Worm (Caenorhabditis elegans): ENCODE data around the gene M142.8.

ce11 chrIII:10914971-10915370 lies 18.5 kb upstream of the M142.8 start:
- TF ChIP-seq zag-1 (tag; optimal IDR thresholded peaks at IDR 0.05): no peak
- no peak for TF ChIP-seq grh-1 (GFP tag; IDR thresholded peaks at IDR 0.05)
- TF ChIP-seq pax-3 (tag; optimal IDR thresholded peaks at IDR 0.05): no peak
- TF ChIP-seq nhr-76 (tag; optimal IDR thresholded peaks at IDR 0.05): no peak
- TF ChIP-seq unc-86 (tag; optimal IDR thresholded peaks at IDR 0.05): no peak
- TF ChIP-seq ama-1 (optimal IDR thresholded peaks at IDR 0.05): no peak
- no peak for TF ChIP-seq elt-3 (tag; optimal IDR thresholded peaks at IDR 0.05)
- no peak for TF ChIP-seq nhr-237 (tag; optimal IDR thresholded peaks at IDR 0.05)
- no peak for TF ChIP-seq elt-2 (tag; optimal IDR thresholded peaks at IDR 0.05)
- TF ChIP-seq nhr-11 (tag; optimal IDR thresholded peaks at IDR 0.05): no peak
- TF ChIP-seq skn-1 (tag; optimal IDR thresholded peaks at IDR 0.05): no peak

Data from whole organism, L1 larva.